Worm (Caenorhabditis elegans) whole organism, midembryonic: ENCODE data around the gene fbxa-9.

Experiments
- T22C8.4 ChIP-seq: fragments of 200-800 bp; sonication (Bioruptor generic); IDR thresholded peaks from 2 replicates; pipeline ENCODE4 v1.3.6; 2022; ENCODE audit warnings: missing genetic modification characterization, missing compliant biosample characterization
- cog-1 ChIP-seq: sonication (generic microtip); optimal IDR thresholded peaks from 2 replicates; lab custom pipeline; 2016; ENCODE audit warnings: missing genetic modification characterization, missing compliant biosample characterization
- flt-1 ChIP-seq: fragments of 200-800 bp; sonication (Bioruptor generic); IDR thresholded peaks from 2 replicates; pipeline ENCODE4 v1.3.6; 2022; ENCODE audit warnings: missing genetic modification characterization, missing compliant biosample characterization
- klf-2 ChIP-seq: fragments of 200-800 bp; sonication (Bioruptor generic); conservative IDR thresholded peaks from 2 replicates; pipeline ENCODE4 v1.3.6; 2022; ENCODE audit warnings: missing genetic modification reagents, missing genetic modification characterization, missing compliant biosample characterization
- med-1 ChIP-seq: sonication (generic microtip); optimal IDR thresholded peaks from 2 replicates; lab custom pipeline; 2017; ENCODE audit warnings: missing genetic modification characterization, mild to moderate bottlenecking, missing compliant biosample characterization, antibody characterized with exemption, missing genetic modification reagents; ENCODE audit not compliant: insufficient read depth
- ref-1 ChIP-seq: fragments of 200-800 bp; sonication (Bioruptor generic); conservative IDR thresholded peaks from 2 replicates; pipeline ENCODE4 v1.3.6; 2022; ENCODE audit warnings: missing genetic modification reagents, missing genetic modification characterization, missing compliant biosample characterization
- tab-1 ChIP-seq: fragments of 200-800 bp; sonication (Bioruptor generic); IDR thresholded peaks from 2 replicates; pipeline ENCODE4 v1.3.6; 2022; ENCODE audit warnings: missing genetic modification characterization, missing compliant biosample characterization
- ztf-23 ChIP-seq: fragments of 200-800 bp; sonication (Bioruptor generic); IDR thresholded peaks from 2 replicates; pipeline ENCODE4 v1.3.6; 2022; ENCODE audit warnings: missing genetic modification reagents, missing genetic modification characterization, missing compliant biosample characterization
- ztf-29 ChIP-seq: fragments of 200-800 bp; sonication (Bioruptor generic); IDR thresholded peaks from 2 replicates; pipeline ENCODE4 v1.3.6; 2022; ENCODE audit warnings: missing genetic modification reagents, missing genetic modification characterization, missing compliant biosample characterization

DNA sequence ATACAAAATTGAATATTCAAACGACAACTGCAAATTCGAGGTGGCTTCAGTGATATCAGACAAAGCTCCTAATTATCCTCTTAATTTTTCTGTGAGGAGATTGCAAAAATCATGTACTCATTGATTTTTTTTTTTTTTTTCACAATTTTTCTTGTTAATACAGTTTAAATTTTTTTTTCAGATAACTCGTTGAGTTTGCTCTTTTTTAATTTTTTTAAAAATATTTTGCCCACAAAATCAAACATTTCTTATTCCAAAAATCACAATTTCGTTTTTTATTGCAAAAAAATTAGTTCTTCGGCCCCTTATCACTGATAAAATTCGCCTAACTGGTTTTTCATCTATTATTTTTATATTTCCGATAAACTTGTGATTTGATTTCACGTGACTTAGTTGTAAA, 10.4 kb downstream of the fbxa-9 start, which contains the start of gene Y54F10BM.21:
- TF ChIP-seq cog-1: no peak
- TF ChIP-seq ref-1: no peak
- TF ChIP-seq T22C8.4 (GFP tag; lab: Robert Waterston, UW): no peak
- TF ChIP-seq tab-1: no peak
- TF ChIP-seq klf-2 (GFP tag; lab: Robert Waterston, UW): no peak
- TF ChIP-seq flt-1 (GFP tag; lab: Robert Waterston, UW): no peak
- no peak for TF ChIP-seq med-1 (GFP tag; lab: Kevin White, UChicago)
- TF ChIP-seq ztf-29 (GFP tag; lab: Robert Waterston, UW): no peak
- TF ChIP-seq ztf-23 (GFP tag; lab: Robert Waterston, UW): no peak
